Worm (Caenorhabditis elegans): ENCODE measurements around the gene ugt-37.

Gene ugt-37

ce11 chrV:7184549-7184948 lies 39.4 kb upstream of the ugt-37 start, which contains the start of gene pitr-5 (continued):
- TF ChIP-seq dpl-1 (GFP tag; optimal IDR thresholded peaks at IDR 0.05) (no peak), zag-1 (tag; optimal IDR thresholded peaks at IDR 0.05) (no peak)

DNA sequence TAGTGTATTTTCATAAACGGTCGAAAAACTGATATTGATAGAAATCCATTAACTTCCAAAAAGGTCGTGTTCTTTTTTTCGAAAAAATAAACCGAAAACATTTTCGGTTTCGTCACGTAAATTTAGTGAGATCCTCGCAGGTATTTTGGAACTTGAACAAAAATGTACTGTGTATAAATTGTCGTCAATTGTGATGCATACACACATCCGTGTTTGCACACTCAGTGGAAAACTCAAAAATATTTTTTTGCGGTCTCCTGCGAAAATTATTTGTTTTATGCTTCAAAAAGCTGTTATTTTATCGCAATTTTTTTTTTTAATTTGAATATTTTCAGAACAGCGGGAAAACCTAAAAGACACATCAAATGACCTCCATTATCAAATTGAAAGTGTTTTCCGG lies 33.7 kb upstream of the ugt-37 start, which contains the start of gene cpsf-2:
TSS of gene cpsf-2 (plus strand) at position 330 of the 400 bp plus-strand sequence.
- no peak for TF ChIP-seq hlh-4 (tag; optimal IDR thresholded peaks at IDR 0.05)
- TF ChIP-seq dpl-1 (GFP tag; optimal IDR thresholded peaks at IDR 0.05): peak in 2 of 3 experiments; percentile 28 to 55
- no peak for TF ChIP-seq ets-5 (GFP tag; IDR thresholded peaks at IDR 0.05)
- no peak for TF ChIP-seq ama-1 (optimal IDR thresholded peaks at IDR 0.05)
- peak; percentile 2 for TF ChIP-seq snu-23 (GFP tag; optimal IDR thresholded peaks at IDR 0.05)
- TF ChIP-seq F16B12.6 (tag; optimal IDR thresholded peaks at IDR 0.05): peak; percentile 80
- peak; percentile 32 to 37 for TF ChIP-seq efl-1 (optimal IDR thresholded peaks at IDR 0.05)
- peak; percentile 7 to 50 for TF ChIP-seq efl-1 (GFP tag; optimal IDR thresholded peaks at IDR 0.05 in 1 of 2)
- TF ChIP-seq fkh-10 (GFP tag; optimal IDR thresholded peaks at IDR 0.05): no peak
- peak in 1 of 2 experiments; percentile 36 for TF ChIP-seq lin-35 (GFP tag; optimal IDR thresholded peaks at IDR 0.05)
- peak; percentile 14 to 63 for TF ChIP-seq lsy-2 (tag; optimal IDR thresholded peaks at IDR 0.05)
- no peak for TF ChIP-seq xbp-1 (tag; optimal IDR thresholded peaks at IDR 0.05)
- no peak for TF ChIP-seq nhr-12 (tag; optimal IDR thresholded peaks at IDR 0.05)
- peak; percentile 5 for TF ChIP-seq tbx-2 (tag; optimal IDR thresholded peaks at IDR 0.05)
- no peak for TF ChIP-seq lin-13 (GFP tag; optimal IDR thresholded peaks at IDR 0.05)
- TF ChIP-seq alr-1 (tag; optimal IDR thresholded peaks at IDR 0.05; ENCODE audit: borderline replicate concordance): no peak
- no peak for TF ChIP-seq fkh-8 (tag; optimal IDR thresholded peaks at IDR 0.05)
- no peak for TF ChIP-seq fkh-4 (tag; optimal IDR thresholded peaks at IDR 0.05; ENCODE audit: borderline replicate concordance)
- TF ChIP-seq nhr-77 (tag; optimal IDR thresholded peaks at IDR 0.05): no peak
- TF ChIP-seq sox-4 (tag; optimal IDR thresholded peaks at IDR 0.05): no peak

ce11 chrV:7175201-7175600 lies 30.1 kb upstream of the ugt-37 start, which contains the start of gene lgc-39:
Gene lgc-39, plus strand, starts transcription at chrV:7175501.
- TF ChIP-seq ceh-88 (GFP tag; IDR thresholded peaks at IDR 0.05) (no peak), mab-9 (GFP tag; IDR thresholded peaks at IDR 0.05) (no peak), hlh-17 (GFP tag; optimal IDR thresholded peaks at IDR 0.05; ENCODE audit: borderline replicate concordance) (no peak), C04F5.9 (tag; optimal IDR thresholded peaks at IDR 0.05) (no peak), nhr-85 (tag) (no peak), unc-62 (GFP tag; optimal IDR thresholded peaks at IDR 0.05) (no peak), nhr-90 (tag; optimal IDR thresholded peaks at IDR 0.05; ENCODE audit: poor library complexity) (no peak), lin-13 (GFP tag; optimal IDR thresholded peaks at IDR 0.05) (no peak), mef-2 (tag; optimal IDR thresholded peaks at IDR 0.05) (no peak), tbx-2 (tag; optimal IDR thresholded peaks at IDR 0.05) (no peak), snu-23 (GFP tag; optimal IDR thresholded peaks at IDR 0.05) (no peak), sox-4 (tag; optimal IDR thresholded peaks at IDR 0.05) (no peak), nhr-237 (tag; optimal IDR thresholded peaks at IDR 0.05) (no peak), elt-3 (tag; optimal IDR thresholded peaks at IDR 0.05) (no peak), dsc-1 (tag; optimal IDR thresholded peaks at IDR 0.05) (no peak), efl-3 (GFP tag; optimal IDR thresholded peaks at IDR 0.05) (no peak)

ce11 chrV:7166709-7167108 lies 21.6 kb upstream of the ugt-37 start, which contains the start of gene ugt-36:
Gene ugt-36, plus strand, starts transcription at chrV:7167009.
- no peak for TF ChIP-seq nhr-28 (tag; optimal IDR thresholded peaks at IDR 0.05)
- TF ChIP-seq snpc-4 (tag; optimal IDR thresholded peaks at IDR 0.05): no peak
- TF ChIP-seq tbx-2 (tag; optimal IDR thresholded peaks at IDR 0.05): no peak
- TF ChIP-seq ces-1 (GFP tag; optimal IDR thresholded peaks at IDR 0.05): no peak
- no peak for TF ChIP-seq ztf-4 (tag; optimal IDR thresholded peaks at IDR 0.05)
- TF ChIP-seq ama-1 (optimal IDR thresholded peaks at IDR 0.05): no peak
- no peak for TF ChIP-seq elt-3 (tag; optimal IDR thresholded peaks at IDR 0.05)
- TF ChIP-seq egl-13 (tag; optimal IDR thresholded peaks at IDR 0.05): no peak
- no peak for TF ChIP-seq tlp-1 (tag; optimal IDR thresholded peaks at IDR 0.05)

Data from whole organism, L1 larva.